Worm (Caenorhabditis elegans) whole organism, L4 larva: ENCODE measurements around the gene F53B3.5.
A peak's percentile ranks its signal among the peaks of the same experiment; 100 is the strongest.

Experiments used
- F37D6.2 ChIP-seq: sonication (generic microtip); optimal IDR thresholded peaks from 2 replicates; lab custom pipeline; 2016; ENCODE audit warnings: mild to moderate bottlenecking, missing genetic modification characterization, missing compliant biosample characterization
- F49E8.2 ChIP-seq: sonication (generic microtip); optimal IDR thresholded peaks from 2 replicates; lab custom pipeline; 2016; ENCODE audit warnings: missing compliant biosample characterization, mild to moderate bottlenecking, missing genetic modification characterization, borderline replicate concordance
- R02D3.7 ChIP-seq: fragments of 150-350 bp; sonication (generic microtip); optimal IDR thresholded peaks from 3 replicates; lab custom pipeline; 2014; ENCODE audit warnings: missing biosample characterization, missing genetic modification characterization
- T20F7.1 ChIP-seq: fragments of 200-800 bp; sonication (Bioruptor generic); optimal IDR thresholded peaks from 2 replicates; lab custom pipeline; 2018; ENCODE audit warnings: mild to moderate bottlenecking, missing genetic modification characterization, missing compliant biosample characterization
- T26A8.4 ChIP-seq: fragments of 200-800 bp; sonication (Bioruptor generic); IDR thresholded peaks from 2 replicates; pipeline ENCODE4 v1.3.6; 2022; ENCODE audit warnings: missing genetic modification characterization, missing compliant biosample characterization
- Y105C5A.15 ChIP-seq: fragments of 200-800 bp; sonication (Bioruptor generic); IDR thresholded peaks from 2 replicates; pipeline ENCODE4 v1.3.6; 2022; ENCODE audit warnings: missing genetic modification characterization, missing compliant biosample characterization
- ZK337.2 ChIP-seq: fragments of 200-800 bp; sonication (Bioruptor generic); IDR thresholded peaks from 2 replicates; pipeline ENCODE4 v1.3.6; 2022; ENCODE audit warnings: missing genetic modification reagents, missing genetic modification characterization, missing compliant biosample characterization
- ZK546.5 ChIP-seq, 2 experiments: sonication (generic microtip); optimal IDR thresholded peaks; 2 replicates each; lab custom pipeline; 2017; ENCODE audit warnings: missing biosample characterization in 2 of 2, missing genetic modification characterization in 2 of 2
- aly-2 ChIP-seq: sonication (generic microtip); optimal IDR thresholded peaks from 2 replicates; lab custom pipeline; 2018; ENCODE audit warnings: missing biosample characterization, missing genetic modification characterization
- arid-1 ChIP-seq: fragments of 200-800 bp; sonication (Bioruptor generic); conservative IDR thresholded peaks from 2 replicates; pipeline ENCODE4 v1.3.6; 2022; ENCODE audit warnings: missing genetic modification reagents, missing genetic modification characterization, missing compliant biosample characterization
- ceh-44 ChIP-seq: fragments of 200-800 bp; sonication (Bioruptor generic); IDR thresholded peaks from 2 replicates; pipeline ENCODE4 v1.3.6; 2022; ENCODE audit warnings: missing genetic modification reagents, missing genetic modification characterization, missing compliant biosample characterization
- ceh-82 ChIP-seq: sonication (generic microtip); optimal IDR thresholded peaks from 2 replicates; lab custom pipeline; 2017; ENCODE audit warnings: missing biosample characterization, missing genetic modification characterization
- ces-1 ChIP-seq: fragments of 150-350 bp; sonication (generic microtip); optimal IDR thresholded peaks from 4 replicates; lab custom pipeline; 2014; ENCODE audit warnings: missing biosample characterization, missing genetic modification reagents, missing genetic modification characterization
- daf-12 ChIP-seq: fragments of 150-350 bp; optimal IDR thresholded peaks from 2 replicates; lab custom pipeline; 2014; ENCODE audit warnings: missing biosample characterization, missing genetic modification reagents, missing genetic modification characterization
- dpl-1 ChIP-seq: fragments of 150-350 bp; optimal IDR thresholded peaks from 2 replicates; lab custom pipeline; 2014; ENCODE audit warnings: missing biosample characterization, missing genetic modification reagents, missing genetic modification characterization
- duxl-1 ChIP-seq: sonication (generic microtip); optimal IDR thresholded peaks from 2 replicates; lab custom pipeline; 2016; ENCODE audit warnings: mild to moderate bottlenecking, missing genetic modification characterization, moderate library complexity, missing compliant biosample characterization; ENCODE audit not compliant: poor library complexity
- dve-1 ChIP-seq: sonication (generic microtip); optimal IDR thresholded peaks from 2 replicates; lab custom pipeline; 2017; ENCODE audit warnings: antibody characterized with exemption, mild to moderate bottlenecking, missing genetic modification characterization, missing compliant biosample characterization; ENCODE audit not compliant: insufficient read depth
- egl-27 ChIP-seq: sonication (generic microtip); optimal IDR thresholded peaks from 3 replicates; lab custom pipeline; 2017; ENCODE audit warnings: missing biosample characterization, missing genetic modification reagents, missing genetic modification characterization
- egl-43 ChIP-seq: fragments of 200-800 bp; sonication (Bioruptor generic); IDR thresholded peaks from 2 replicates; pipeline ENCODE4 v1.3.6; 2022; ENCODE audit warnings: missing genetic modification reagents, missing genetic modification characterization, missing compliant biosample characterization
- fkh-10 ChIP-seq: fragments of 150-350 bp; optimal IDR thresholded peaks from 2 replicates; lab custom pipeline; 2014; ENCODE audit warnings: missing biosample characterization, missing genetic modification reagents, missing genetic modification characterization
- fos-1 ChIP-seq: fragments of 150-350 bp; optimal IDR thresholded peaks from 2 replicates; lab custom pipeline; 2014; ENCODE audit warnings: missing biosample characterization, missing genetic modification characterization
- hif-1 ChIP-seq, 2 experiments: sonication (generic microtip); optimal IDR thresholded peaks; 2 replicates each; lab custom pipeline; 2016 to 2017; ENCODE audit warnings: missing compliant biosample characterization in 2 of 2, missing genetic modification characterization in 2 of 2, missing genetic modification reagents in 2 of 2, missing genotype in 2 of 2, mild to moderate bottlenecking in 1 of 2
- hlh-11 ChIP-seq: fragments of 200-800 bp; sonication (Bioruptor generic); optimal IDR thresholded peaks from 2 replicates; lab custom pipeline; 2018; ENCODE audit warnings: mild to moderate bottlenecking, missing genetic modification characterization, missing compliant biosample characterization
- hlh-30 ChIP-seq: sonication (generic microtip); optimal IDR thresholded peaks from 2 replicates; lab custom pipeline; 2017; ENCODE audit warnings: antibody characterized with exemption, mild to moderate bottlenecking, missing genetic modification characterization, missing compliant biosample characterization; ENCODE audit not compliant: insufficient read depth
- hmg-1.1 ChIP-seq: fragments of 200-800 bp; sonication (Bioruptor generic); IDR thresholded peaks from 2 replicates; pipeline ENCODE4 v1.3.6; 2022; ENCODE audit warnings: missing genetic modification reagents, missing genetic modification characterization, missing compliant biosample characterization
- lin-1 ChIP-seq: fragments of 200-800 bp; sonication (Bioruptor generic); IDR thresholded peaks from 2 replicates; pipeline ENCODE4 v1.3.6; 2022; ENCODE audit warnings: missing genetic modification reagents, missing genetic modification characterization, missing compliant biosample characterization
- lin-29 ChIP-seq: fragments of 200-800 bp; sonication (Bioruptor generic); IDR thresholded peaks from 2 replicates; pipeline ENCODE4 v1.3.6; 2022; ENCODE audit warnings: missing genetic modification reagents, missing genetic modification characterization, missing compliant biosample characterization
- lir-3 ChIP-seq: sonication (generic microtip); optimal IDR thresholded peaks from 2 replicates; lab custom pipeline; 2016; ENCODE audit warnings: mild to moderate bottlenecking, missing genetic modification characterization, missing compliant biosample characterization
- mep-1 ChIP-seq: fragments of 150-350 bp; sonication (generic microtip); optimal IDR thresholded peaks from 3 replicates; lab custom pipeline; 2014; ENCODE audit warnings: missing biosample characterization, missing genetic modification characterization
- mxl-2 ChIP-seq: fragments of 200-800 bp; sonication (Bioruptor generic); conservative IDR thresholded peaks from 2 replicates; pipeline ENCODE4 v1.3.6; 2022; ENCODE audit warnings: missing genetic modification reagents, missing genetic modification characterization, missing compliant biosample characterization
- nhr-111 ChIP-seq: fragments of 200-800 bp; sonication (Bioruptor generic); optimal IDR thresholded peaks from 2 replicates; lab custom pipeline; 2018; ENCODE audit warnings: mild to moderate bottlenecking, missing genetic modification characterization, missing compliant biosample characterization
- nhr-237 ChIP-seq: sonication (generic microtip); optimal IDR thresholded peaks from 2 replicates; lab custom pipeline; 2017; ENCODE audit warnings: missing biosample characterization, missing genetic modification characterization
- nhr-28 ChIP-seq: fragments of 150-350 bp; optimal IDR thresholded peaks from 2 replicates; lab custom pipeline; 2014; ENCODE audit warnings: missing biosample characterization, missing genetic modification characterization
- nhr-48 ChIP-seq: sonication (generic microtip); optimal IDR thresholded peaks from 2 replicates; lab custom pipeline; 2016; ENCODE audit warnings: mild to moderate bottlenecking, missing genetic modification characterization, missing compliant biosample characterization
- nhr-6 ChIP-seq: fragments of 150-350 bp; optimal IDR thresholded peaks from 2 replicates; lab custom pipeline; 2014; ENCODE audit warnings: missing biosample characterization, missing genetic modification characterization
- php-3 ChIP-seq: fragments of 200-800 bp; sonication (Bioruptor generic); IDR thresholded peaks from 2 replicates; pipeline ENCODE4 v1.3.6; 2022; ENCODE audit warnings: missing genetic modification reagents, missing genetic modification characterization, missing compliant biosample characterization
- pqm-1 ChIP-seq: sonication (generic microtip); optimal IDR thresholded peaks from 2 replicates; lab custom pipeline; 2017; ENCODE audit warnings: missing biosample characterization, missing genetic modification characterization
- rbr-2 ChIP-seq: sonication (generic microtip); optimal IDR thresholded peaks from 2 replicates; lab custom pipeline; 2016; ENCODE audit warnings: missing genotype, missing genetic modification characterization, missing compliant biosample characterization
- saeg-2 ChIP-seq: fragments of 200-800 bp; sonication (Bioruptor generic); IDR thresholded peaks from 2 replicates; pipeline ENCODE4 v1.3.6; 2022; ENCODE audit warnings: missing genetic modification reagents, missing genetic modification characterization, missing compliant biosample characterization
- skn-1 ChIP-seq: fragments of 150-350 bp; optimal IDR thresholded peaks from 2 replicates; lab custom pipeline; 2014; ENCODE audit warnings: missing biosample characterization, missing genetic modification characterization
- spr-1 ChIP-seq: sonication (generic microtip); optimal IDR thresholded peaks from 2 replicates; lab custom pipeline; 2016; ENCODE audit warnings: mild to moderate bottlenecking, missing genetic modification characterization, missing compliant biosample characterization
- tag-97 ChIP-seq: fragments of 200-800 bp; sonication (Bioruptor generic); IDR thresholded peaks from 2 replicates; pipeline ENCODE4 v1.3.6; 2022; ENCODE audit warnings: missing genetic modification characterization, missing compliant biosample characterization
- tra-1 ChIP-seq: fragments of 200-800 bp; sonication (Bioruptor generic); IDR thresholded peaks from 2 replicates; pipeline ENCODE4 v1.3.6; 2022; ENCODE audit warnings: missing genetic modification reagents, missing genetic modification characterization, missing compliant biosample characterization
- unc-62 ChIP-seq, 3 experiments: fragments of 150-350 bp in 1 of 3; sonication (generic microtip); optimal IDR thresholded peaks in 2 of 3; peaks in 1 of 3; 1 replicate in 1 of 3; 2 replicates in 2 of 3; lab custom pipeline; 2014 to 2017; ENCODE audit warnings: missing biosample characterization in 3 of 3, missing genetic modification characterization in 3 of 3, missing genetic modification reagents in 3 of 3, missing genotype in 1 of 3
- zag-1 ChIP-seq: fragments of 150-350 bp; optimal IDR thresholded peaks from 2 replicates; lab custom pipeline; 2014; ENCODE audit warnings: missing biosample characterization, missing genetic modification characterization
- zfp-2 ChIP-seq: sonication (generic microtip); optimal IDR thresholded peaks from 2 replicates; lab custom pipeline; 2016; ENCODE audit warnings: mild to moderate bottlenecking, missing genetic modification characterization, missing compliant biosample characterization
- zip-11 ChIP-seq: fragments of 200-800 bp; sonication (Bioruptor generic); IDR thresholded peaks from 2 replicates; pipeline ENCODE4 v1.3.6; 2022; ENCODE audit warnings: missing genetic modification characterization, missing compliant biosample characterization

Gene F53B3.5

ce11 chrX:2891141-2891739 is 11.9 kb upstream of the F53B3.5 start, which contains the start of gene B0410.3 (continued):
- TF ChIP-seq Y105C5A.15 = no peak
- no peak for TF ChIP-seq zag-1 (tag; lab: Kevin White, UChicago)
- no peak for TF ChIP-seq T26A8.4 (GFP tag; lab: Robert Waterston, UW)
- no peak for TF ChIP-seq dpl-1 (GFP tag; lab: Kevin White, UChicago)
- no peak for TF ChIP-seq skn-1
- no peak for TF ChIP-seq zip-11 (GFP tag; lab: Robert Waterston, UW)
- no peak for TF ChIP-seq mxl-2 (GFP tag; lab: Robert Waterston, UW)
- no peak for TF ChIP-seq tag-97 (GFP tag; lab: Robert Waterston, UW)
- TF ChIP-seq nhr-48 = peak; percentile 77
- no peak for TF ChIP-seq saeg-2 (GFP tag; lab: Robert Waterston, UW)
- TF ChIP-seq tra-1 (GFP tag; lab: Robert Waterston, UW) = no peak
- TF ChIP-seq nhr-28 = peak; percentile 86
- TF ChIP-seq dve-1 (tag; lab: Kevin White, UChicago) = peak; percentile 70
- no peak for TF ChIP-seq daf-12 (tag; lab: Kevin White, UChicago)
- peak; percentile 21 for TF ChIP-seq mep-1 (tag; lab: Kevin White, UChicago)
- no peak for TF ChIP-seq F37D6.2 (tag; lab: Kevin White, UChicago)
- TF ChIP-seq hif-1 (tag; optimal IDR thresholded peaks at IDR 0.05; lab: Kevin White, UChicago) = no peak
- TF ChIP-seq rbr-2 = peak; percentile 43
- TF ChIP-seq nhr-111 (GFP tag; lab: Kevin White, UChicago) = no peak
- peak; percentile 19 for TF ChIP-seq spr-1 (tag; lab: Kevin White, UChicago)
- no peak for TF ChIP-seq lin-1 (GFP tag; lab: Robert Waterston, UW)
- peak in 1 of 2 experiments; percentile 81 for TF ChIP-seq unc-62 (GFP tag; optimal IDR thresholded peaks at IDR 0.05 in 1 of 2; lab: Kevin White, UChicago)
- TF ChIP-seq unc-62 (tag; optimal IDR thresholded peaks at IDR 0.05; lab: Kevin White, UChicago) = no peak
- TF ChIP-seq fkh-10 (GFP tag; lab: Kevin White, UChicago) = no peak
- no peak for TF ChIP-seq T20F7.1 (GFP tag; lab: Kevin White, UChicago)

ce11 chrX:2890041-2890650 is 10.8 kb upstream of the F53B3.5 start:
- TF ChIP-seq hmg-1.1 (no peak), egl-27 (no peak), tra-1 (GFP tag; lab: Robert Waterston, UW) (peak; percentile 14; the same call in 1 of the 2 replicates), mep-1 (tag; lab: Kevin White, UChicago) (peak; percentile 32), fkh-10 (GFP tag; lab: Kevin White, UChicago) (no peak), F49E8.2 (tag; lab: Kevin White, UChicago) (no peak), lir-3 (no peak), fos-1 (tag; lab: Kevin White, UChicago) (no peak), nhr-6 (tag; lab: Kevin White, UChicago) (no peak), duxl-1 (tag; lab: Kevin White, UChicago) (peak; percentile 16), zfp-2 (tag; lab: Kevin White, UChicago) (no peak), hif-1 (tag; optimal IDR thresholded peaks at IDR 0.05; lab: Kevin White, UChicago) (peak in 1 of 2 experiments; percentile 4), arid-1 (no peak), lin-29 (GFP tag; lab: Robert Waterston, UW) (no peak), ZK337.2 (no peak), pqm-1 (tag; lab: Kevin White, UChicago) (no peak), ZK546.5 (tag; optimal IDR thresholded peaks at IDR 0.05; lab: Kevin White, UChicago) (no peak), nhr-237 (tag; lab: Kevin White, UChicago) (no peak), T26A8.4 (GFP tag; lab: Robert Waterston, UW) (peak; percentile 80), ceh-44 (GFP tag; lab: Robert Waterston, UW) (no peak), nhr-48 (peak; percentile 12), R02D3.7 (tag; lab: Kevin White, UChicago) (no peak), ceh-82 (no peak), hlh-11 (tag; lab: Kevin White, UChicago) (peak; percentile 8), aly-2 (tag; lab: Kevin White, UChicago) (no peak), spr-1 (tag; lab: Kevin White, UChicago) (no peak), php-3 (GFP tag; lab: Robert Waterston, UW) (no peak), egl-43 (no peak), ces-1 (GFP tag; lab: Kevin White, UChicago) (no peak), hlh-30 (tag; lab: Kevin White, UChicago) (peak; percentile 21)
